Worm (Caenorhabditis elegans): ENCODE measurements around the gene F46C5.2.

Gene F46C5.2

DNA sequence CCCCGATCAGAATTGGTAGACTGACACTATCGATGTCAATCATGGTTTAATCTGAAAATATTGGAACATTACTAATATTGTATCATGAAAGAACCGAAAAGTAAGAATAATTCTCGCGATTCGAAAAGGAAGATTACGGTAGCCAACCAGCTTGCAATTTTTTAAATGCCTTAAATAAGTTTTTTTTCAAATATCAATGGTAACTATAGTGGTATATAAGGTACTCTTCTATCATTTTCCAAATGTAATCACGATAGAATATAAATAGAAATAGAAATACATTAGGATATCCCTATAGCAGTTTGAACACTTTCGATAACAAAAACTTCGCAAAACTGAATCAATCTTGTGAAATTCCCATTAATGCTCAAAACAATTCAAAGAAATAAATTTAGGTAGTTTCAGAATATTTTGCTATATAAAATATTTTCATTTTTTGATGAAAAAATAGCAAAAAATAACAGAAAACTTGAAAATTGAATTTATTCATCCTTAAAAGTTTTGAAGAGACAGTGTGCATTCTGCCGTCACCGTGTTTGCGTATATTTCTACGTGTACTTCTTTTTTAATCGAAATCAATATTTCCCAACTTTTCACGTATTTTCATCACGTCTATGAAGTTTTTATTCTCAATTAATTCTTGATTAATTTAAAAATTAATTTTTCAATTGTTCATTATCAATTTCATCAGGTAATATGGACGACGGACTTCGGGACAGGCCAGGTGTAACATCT, 18.2 kb downstream of the F46C5.2 start, which contains the start of the genes F46C5.9 and rer-1:
F46C5.9 (minus strand) TSS at position 51 of the 735 bp plus-strand sequence.
rer-1 (plus strand) TSS at position 692 of the 735 bp plus-strand sequence.
- TF ChIP-seq set-16 (GFP tag; IDR thresholded peaks at IDR 0.05) (no peak), nhr-10 (tag; optimal IDR thresholded peaks at IDR 0.05) (no peak), mdt-29 (GFP tag; IDR thresholded peaks at IDR 0.05) (no peak), madf-5 (GFP tag; IDR thresholded peaks at IDR 0.05) (no peak), nhr-102 (tag; optimal IDR thresholded peaks at IDR 0.05) (no peak), mes-2 (tag; optimal IDR thresholded peaks at IDR 0.05; ENCODE audit: poor library complexity, severe bottlenecking) (peak; percentile 26), pha-4 (GFP tag; IDR thresholded peaks at IDR 0.05) (no peak), pha-4 (tag; optimal IDR thresholded peaks at IDR 0.05) (peak; percentile 75), lsy-2 (tag; optimal IDR thresholded peaks at IDR 0.05) (peak in 1 of 2 experiments; percentile 75), nhr-6 (tag; optimal IDR thresholded peaks at IDR 0.05) (peak; percentile 5), tag-97 (GFP tag; IDR thresholded peaks at IDR 0.05) (no peak), daf-16 (GFP tag; optimal IDR thresholded peaks at IDR 0.05) (no peak), daf-16 (tag; optimal IDR thresholded peaks at IDR 0.05) (peak; percentile 30), zag-1 (tag; optimal IDR thresholded peaks at IDR 0.05) (no peak), ztf-11 (tag; optimal IDR thresholded peaks at IDR 0.05) (no peak), aly-2 (tag; optimal IDR thresholded peaks at IDR 0.05) (no peak), attf-4 (tag; optimal IDR thresholded peaks at IDR 0.05) (no peak), tra-1 (GFP tag; IDR thresholded peaks at IDR 0.05) (no peak), nhr-42 (GFP tag; IDR thresholded peaks at IDR 0.05) (no peak), snpc-4 (tag; optimal IDR thresholded peaks at IDR 0.05) (no peak), dpl-1 (GFP tag; optimal IDR thresholded peaks at IDR 0.05) (peak; percentile 27), madf-9 (GFP tag; conservative IDR thresholded peaks at IDR 0.05) (no peak), aha-1 (tag) (peak; percentile 55), hif-1 (tag; optimal IDR thresholded peaks at IDR 0.05) (peak in 1 of 2 experiments; percentile 7), nhr-237 (tag; optimal IDR thresholded peaks at IDR 0.05) (no peak), rbr-2 (tag; optimal IDR thresholded peaks at IDR 0.05) (peak; percentile 32), lir-3 (tag; optimal IDR thresholded peaks at IDR 0.05) (no peak), nhr-111 (GFP tag; optimal IDR thresholded peaks at IDR 0.05) (no peak), nhr-28 (tag; optimal IDR thresholded peaks at IDR 0.05) (peak; percentile 7), nhr-77 (tag; optimal IDR thresholded peaks at IDR 0.05) (no peak), pqm-1 (tag; optimal IDR thresholded peaks at IDR 0.05) (no peak), ceh-44 (GFP tag; IDR thresholded peaks at IDR 0.05) (no peak), zip-2 (tag; optimal IDR thresholded peaks at IDR 0.05) (no peak), ZK546.5 (tag; optimal IDR thresholded peaks at IDR 0.05) (no peak), zfp-2 (tag; optimal IDR thresholded peaks at IDR 0.05) (no peak), daf-8 (GFP tag; IDR thresholded peaks at IDR 0.05) (no peak), T20F7.1 (GFP tag; optimal IDR thresholded peaks at IDR 0.05) (peak; percentile 33), Y75B8A.6 (GFP tag; IDR thresholded peaks at IDR 0.05) (no peak), ces-1 (GFP tag; optimal IDR thresholded peaks at IDR 0.05) (no peak), egl-27 (tag; optimal IDR thresholded peaks at IDR 0.05) (no peak), dve-1 (tag; optimal IDR thresholded peaks at IDR 0.05; ENCODE audit: insufficient read depth) (peak; percentile 11), jun-1 (tag; optimal IDR thresholded peaks at IDR 0.05) (no peak), F26F4.8 (GFP tag; conservative IDR thresholded peaks at IDR 0.05) (no peak), sdz-12 (GFP tag; optimal IDR thresholded peaks at IDR 0.05) (no peak), daf-12 (tag; optimal IDR thresholded peaks at IDR 0.05) (no peak)
